Worm (Caenorhabditis elegans) whole organism, early embryonic: ENCODE results near the gene Y81B9A.3.

Experiments
- aly-1 ChIP-seq: sonication (generic microtip); optimal IDR thresholded peaks from 2 replicates; lab custom pipeline; 2016; ENCODE audit warnings: missing genetic modification characterization, missing compliant biosample characterization
- ama-1 ChIP-seq: fragments of 150-350 bp; optimal IDR thresholded peaks from 2 replicates; lab custom pipeline; 2014
- ceh-36 ChIP-seq: sonication (generic microtip); optimal IDR thresholded peaks from 2 replicates; lab custom pipeline; 2016; ENCODE audit warnings: missing genetic modification characterization, inconsistent platforms, missing compliant biosample characterization
- ets-7 ChIP-seq: sonication (generic microtip); optimal IDR thresholded peaks from 2 replicates; lab custom pipeline; 2016; ENCODE audit warnings: missing genotype, missing genetic modification characterization, missing compliant biosample characterization
- flt-1 ChIP-seq: fragments of 200-800 bp; sonication (Bioruptor generic); IDR thresholded peaks from 2 replicates; pipeline ENCODE4 v1.3.6; 2022; ENCODE audit warnings: missing genetic modification characterization, missing compliant biosample characterization
- hmbx-1 ChIP-seq: sonication (generic microtip); optimal IDR thresholded peaks from 2 replicates; lab custom pipeline; 2016; ENCODE audit warnings: mild to moderate bottlenecking, missing genetic modification characterization, missing compliant biosample characterization
- hmg-4 ChIP-seq: fragments of 200-800 bp; sonication (Bioruptor generic); optimal IDR thresholded peaks from 2 replicates; lab custom pipeline; 2018; ENCODE audit warnings: mild to moderate bottlenecking, missing genetic modification characterization, missing compliant biosample characterization
- hnd-1 ChIP-seq: sonication (generic microtip); optimal IDR thresholded peaks from 2 replicates; lab custom pipeline; 2016; ENCODE audit warnings: missing genetic modification characterization, missing compliant biosample characterization
- pes-1 ChIP-seq: fragments of 200-800 bp; sonication (Bioruptor generic); IDR thresholded peaks from 2 replicates; pipeline ENCODE4 v1.3.6; 2022; ENCODE audit warnings: missing genetic modification reagents, missing genetic modification characterization, missing compliant biosample characterization
- sea-1 ChIP-seq: fragments of 200-800 bp; sonication (Bioruptor generic); conservative IDR thresholded peaks from 2 replicates; pipeline ENCODE4 v1.3.6; 2022; ENCODE audit warnings: missing genetic modification characterization, missing compliant biosample characterization
- tbx-37 ChIP-seq: fragments of 200-800 bp; sonication (Bioruptor generic); conservative IDR thresholded peaks from 2 replicates; pipeline ENCODE4 v1.3.6; 2022; ENCODE audit warnings: missing genetic modification reagents, missing genetic modification characterization, missing compliant biosample characterization
- tra-4 ChIP-seq: sonication (generic microtip); optimal IDR thresholded peaks from 2 replicates; lab custom pipeline; 2017; ENCODE audit warnings: missing genetic modification characterization, missing compliant biosample characterization

DNA sequence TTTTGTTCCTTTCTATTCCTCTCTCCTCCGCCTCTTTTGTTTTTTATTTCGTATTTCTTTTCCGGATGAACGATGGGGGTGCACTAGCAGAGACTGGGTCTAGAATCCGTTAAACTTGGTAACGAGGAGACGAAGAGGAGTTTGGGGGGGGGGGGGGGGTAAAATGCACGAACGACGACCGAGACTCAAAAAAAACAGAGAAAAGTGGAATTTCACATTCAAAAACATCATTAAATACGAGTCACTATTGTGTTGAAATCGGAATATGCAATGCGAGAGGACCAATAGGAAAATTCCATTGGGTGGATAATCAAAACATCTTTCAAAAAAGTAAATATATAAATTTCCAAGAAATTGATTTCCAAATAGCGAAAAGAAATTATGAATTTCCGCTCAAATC lies 28.0 kb upstream of the Y81B9A.3 start, which contains the start of gene B0563.7:
- TF ChIP-seq ama-1 (lab: Kevin White, UChicago) (no peak), hnd-1 (tag; lab: Kevin White, UChicago) (no peak), sea-1 (GFP tag; lab: Robert Waterston, UW) (no peak), hmg-4 (no peak), hmbx-1 (tag; lab: Kevin White, UChicago) (no peak), tra-4 (tag; lab: Kevin White, UChicago) (no peak), ets-7 (tag; lab: Kevin White, UChicago) (no peak), tbx-37 (GFP tag; lab: Robert Waterston, UW) (no peak), flt-1 (GFP tag; lab: Robert Waterston, UW) (no peak), aly-1 (tag; lab: Kevin White, UChicago) (no peak), ceh-36 (tag; lab: Kevin White, UChicago) (no peak), pes-1 (GFP tag; lab: Robert Waterston, UW) (no peak)
